Worm (Caenorhabditis elegans) whole organism, L4 larva: ENCODE data around the gene fipr-28.

Experiments
- ama-1 ChIP-seq: fragments of 150-350 bp; optimal IDR thresholded peaks from 2 replicates; lab custom pipeline; 2014; ENCODE audit warnings: inconsistent platforms, mixed read lengths
- daf-19 ChIP-seq: fragments of 200-800 bp; sonication (Bioruptor generic); conservative IDR thresholded peaks from 2 replicates; pipeline ENCODE4 v1.3.6; 2022; ENCODE audit warnings: missing genetic modification characterization, missing compliant biosample characterization
- mep-1 ChIP-seq: fragments of 150-350 bp; sonication (generic microtip); optimal IDR thresholded peaks from 3 replicates; lab custom pipeline; 2014; ENCODE audit warnings: missing biosample characterization, missing genetic modification characterization
- nhr-6 ChIP-seq: fragments of 150-350 bp; optimal IDR thresholded peaks from 2 replicates; lab custom pipeline; 2014; ENCODE audit warnings: missing biosample characterization, missing genetic modification characterization
- spr-1 ChIP-seq: sonication (generic microtip); optimal IDR thresholded peaks from 2 replicates; lab custom pipeline; 2016; ENCODE audit warnings: mild to moderate bottlenecking, missing genetic modification characterization, missing compliant biosample characterization
- unc-62 ChIP-seq, 3 experiments: fragments of 150-350 bp in 1 of 3; sonication (generic microtip); optimal IDR thresholded peaks in 2 of 3; peaks in 1 of 3; 1 replicate in 1 of 3; 2 replicates in 2 of 3; lab custom pipeline; 2014 to 2017; ENCODE audit warnings: missing biosample characterization in 3 of 3, missing genetic modification characterization in 3 of 3, missing genetic modification reagents in 3 of 3, missing genotype in 1 of 3
- zip-11 ChIP-seq: fragments of 200-800 bp; sonication (Bioruptor generic); IDR thresholded peaks from 2 replicates; pipeline ENCODE4 v1.3.6; 2022; ENCODE audit warnings: missing genetic modification characterization, missing compliant biosample characterization

DNA sequence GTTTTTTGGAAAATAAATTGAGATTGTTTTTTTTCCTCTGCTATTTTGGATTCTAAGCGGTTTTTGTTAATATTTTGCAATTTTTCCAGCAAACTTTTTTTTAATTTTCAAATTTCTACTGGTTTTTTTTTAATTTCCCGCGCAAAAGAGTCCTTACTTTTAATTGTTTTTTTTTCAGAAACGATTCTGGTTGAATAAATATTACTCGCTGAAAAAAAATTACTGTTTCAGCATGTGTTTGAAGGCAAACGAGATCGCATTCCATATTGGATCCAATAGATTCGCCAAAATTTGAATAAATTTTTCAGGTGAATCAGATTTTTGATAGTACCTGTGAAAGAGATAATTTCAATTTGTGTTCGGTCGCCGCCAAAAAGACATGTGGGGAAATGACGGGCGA, 2.0 kb downstream of the fipr-28 start:
- TF ChIP-seq spr-1 (no peak), ama-1 (no peak), unc-62 (GFP tag; optimal IDR thresholded peaks at IDR 0.05 in 1 of 2; lab: Kevin White, UChicago) (no peak), unc-62 (tag; optimal IDR thresholded peaks at IDR 0.05; lab: Kevin White, UChicago) (no peak), mep-1 (no peak), zip-11 (no peak), daf-19 (no peak), nhr-6 (tag; lab: Kevin White, UChicago) (no peak)
